Worm (Caenorhabditis elegans) whole organism, mixed stage, embryonic: ENCODE results near the gene thoc-7.
A peak's percentile ranks its signal among the peaks of the same experiment; 100 is the strongest.

Experiments
- M03D4.4 ChIP-seq: sonication (generic microtip); optimal IDR thresholded peaks from 2 replicates; lab custom pipeline; 2017; ENCODE audit warnings: mild to moderate bottlenecking, missing genetic modification characterization, missing compliant biosample characterization
- blmp-1 ChIP-seq: fragments of 150-350 bp; optimal IDR thresholded peaks from 2 replicates; lab custom pipeline; 2014; ENCODE audit warnings: missing biosample characterization, missing genetic modification characterization
- ceh-39 ChIP-seq: fragments of 150-350 bp; optimal IDR thresholded peaks from 2 replicates; lab custom pipeline; 2014; ENCODE audit warnings: missing biosample characterization, missing genetic modification characterization
- ceh-43 ChIP-seq: fragments of 200-800 bp; sonication (Bioruptor generic); optimal IDR thresholded peaks from 2 replicates; lab custom pipeline; 2018; ENCODE audit warnings: mild to moderate bottlenecking, missing genetic modification characterization, moderate library complexity, missing compliant biosample characterization
- ceh-83 ChIP-seq: fragments of 200-800 bp; sonication (Bioruptor generic); optimal IDR thresholded peaks from 2 replicates; lab custom pipeline; 2018; ENCODE audit warnings: mild to moderate bottlenecking, missing genetic modification characterization, missing compliant biosample characterization
- ces-1 ChIP-seq: fragments of 150-350 bp; optimal IDR thresholded peaks from 2 replicates; lab custom pipeline; 2014; ENCODE audit warnings: missing biosample characterization, missing genetic modification reagents, missing genetic modification characterization
- cnd-1 ChIP-seq: fragments of 200-800 bp; sonication (Bioruptor generic); optimal IDR thresholded peaks from 2 replicates; lab custom pipeline; 2018; ENCODE audit warnings: mild to moderate bottlenecking, missing genetic modification characterization, missing compliant biosample characterization
- drap-1 ChIP-seq: fragments of 200-800 bp; sonication (Bioruptor generic); optimal IDR thresholded peaks from 3 replicates; lab custom pipeline; 2018; ENCODE audit warnings: mild to moderate bottlenecking, missing genetic modification characterization, missing compliant biosample characterization
- elt-1 ChIP-seq: sonication (generic microtip); optimal IDR thresholded peaks from 2 replicates; lab custom pipeline; 2017; ENCODE audit warnings: missing genetic modification characterization, mild to moderate bottlenecking, missing compliant biosample characterization, antibody characterized with exemption, moderate library complexity, borderline replicate concordance; ENCODE audit not compliant: insufficient read depth
- elt-3 ChIP-seq: fragments of 150-350 bp; optimal IDR thresholded peaks from 2 replicates; lab custom pipeline; 2014; ENCODE audit warnings: missing biosample characterization, missing genetic modification characterization
- ham-2 ChIP-seq: fragments of 200-800 bp; sonication (Bioruptor generic); optimal IDR thresholded peaks from 2 replicates; lab custom pipeline; 2018; ENCODE audit warnings: mild to moderate bottlenecking, missing genetic modification characterization, missing compliant biosample characterization
- hlh-1 ChIP-seq: fragments of 150-350 bp; optimal IDR thresholded peaks from 2 replicates; lab custom pipeline; 2014; ENCODE audit warnings: missing biosample characterization, missing genetic modification reagents, missing genetic modification characterization
- lin-13 ChIP-seq: fragments of 150-350 bp; optimal IDR thresholded peaks from 2 replicates; lab custom pipeline; 2014; ENCODE audit warnings: missing biosample characterization, missing genetic modification characterization
- lin-32 ChIP-seq: fragments of 200-800 bp; sonication (Bioruptor generic); optimal IDR thresholded peaks from 2 replicates; lab custom pipeline; 2018; ENCODE audit warnings: mild to moderate bottlenecking, missing genetic modification characterization, missing compliant biosample characterization
- lsy-2 ChIP-seq: fragments of 150-350 bp; optimal IDR thresholded peaks from 2 replicates; lab custom pipeline; 2014; ENCODE audit warnings: missing biosample characterization, missing genetic modification characterization
- mep-1 ChIP-seq: fragments of 150-350 bp; optimal IDR thresholded peaks from 2 replicates; lab custom pipeline; 2017; ENCODE audit warnings: missing biosample characterization, missing genetic modification reagents, missing genetic modification characterization, inconsistent platforms
- mls-2 ChIP-seq: sonication (generic microtip); optimal IDR thresholded peaks from 2 replicates; lab custom pipeline; 2016; ENCODE audit warnings: mild to moderate bottlenecking, missing genetic modification characterization, moderate library complexity, missing compliant biosample characterization
- nhr-12 ChIP-seq: fragments of 150-350 bp; optimal IDR thresholded peaks from 2 replicates; lab custom pipeline; 2014; ENCODE audit warnings: missing biosample characterization, missing genetic modification characterization
- nhr-2 ChIP-seq: fragments of 150-350 bp; optimal IDR thresholded peaks from 2 replicates; lab custom pipeline; 2014; ENCODE audit warnings: missing biosample characterization, missing genetic modification characterization
- nhr-237 ChIP-seq: fragments of 150-350 bp; optimal IDR thresholded peaks from 2 replicates; lab custom pipeline; 2014; ENCODE audit warnings: missing biosample characterization, missing genetic modification characterization
- nhr-76 ChIP-seq: sonication (generic microtip); optimal IDR thresholded peaks from 2 replicates; lab custom pipeline; 2017; ENCODE audit warnings: missing biosample characterization, missing genetic modification characterization
- pha-4 ChIP-seq: fragments of 150-350 bp; optimal IDR thresholded peaks from 2 replicates; lab custom pipeline; 2018; ENCODE audit warnings: missing biosample characterization, missing genetic modification reagents, missing genetic modification characterization
- sem-2 ChIP-seq: fragments of 200-800 bp; sonication (Bioruptor generic); optimal IDR thresholded peaks from 2 replicates; lab custom pipeline; 2018; ENCODE audit warnings: mild to moderate bottlenecking, missing genetic modification characterization, missing compliant biosample characterization
- sptf-1 ChIP-seq: sonication (generic microtip); optimal IDR thresholded peaks from 2 replicates; lab custom pipeline; 2017; ENCODE audit warnings: mild to moderate bottlenecking, missing genetic modification characterization, moderate library complexity, missing compliant biosample characterization
- tbx-8 ChIP-seq: fragments of 200-800 bp; sonication (Bioruptor generic); optimal IDR thresholded peaks from 2 replicates; lab custom pipeline; 2018; ENCODE audit warnings: mild to moderate bottlenecking, missing genetic modification characterization, moderate library complexity, missing compliant biosample characterization
- unc-120 ChIP-seq: sonication (generic microtip); optimal IDR thresholded peaks from 2 replicates; lab custom pipeline; 2017; ENCODE audit warnings: missing genetic modification characterization, missing compliant biosample characterization; ENCODE audit not compliant: poor library complexity, severe bottlenecking
- unc-39 ChIP-seq: fragments of 150-350 bp; optimal IDR thresholded peaks from 2 replicates; lab custom pipeline; 2014; ENCODE audit warnings: missing biosample characterization, missing genetic modification characterization
- unc-62 ChIP-seq: fragments of 150-350 bp; optimal IDR thresholded peaks from 2 replicates; lab custom pipeline; 2014; ENCODE audit warnings: missing biosample characterization, missing genetic modification reagents, missing genetic modification characterization
- ztf-11 ChIP-seq: fragments of 150-350 bp; optimal IDR thresholded peaks from 2 replicates; lab custom pipeline; 2014; ENCODE audit warnings: missing biosample characterization, missing genetic modification characterization

thoc-7 gene

DNA sequence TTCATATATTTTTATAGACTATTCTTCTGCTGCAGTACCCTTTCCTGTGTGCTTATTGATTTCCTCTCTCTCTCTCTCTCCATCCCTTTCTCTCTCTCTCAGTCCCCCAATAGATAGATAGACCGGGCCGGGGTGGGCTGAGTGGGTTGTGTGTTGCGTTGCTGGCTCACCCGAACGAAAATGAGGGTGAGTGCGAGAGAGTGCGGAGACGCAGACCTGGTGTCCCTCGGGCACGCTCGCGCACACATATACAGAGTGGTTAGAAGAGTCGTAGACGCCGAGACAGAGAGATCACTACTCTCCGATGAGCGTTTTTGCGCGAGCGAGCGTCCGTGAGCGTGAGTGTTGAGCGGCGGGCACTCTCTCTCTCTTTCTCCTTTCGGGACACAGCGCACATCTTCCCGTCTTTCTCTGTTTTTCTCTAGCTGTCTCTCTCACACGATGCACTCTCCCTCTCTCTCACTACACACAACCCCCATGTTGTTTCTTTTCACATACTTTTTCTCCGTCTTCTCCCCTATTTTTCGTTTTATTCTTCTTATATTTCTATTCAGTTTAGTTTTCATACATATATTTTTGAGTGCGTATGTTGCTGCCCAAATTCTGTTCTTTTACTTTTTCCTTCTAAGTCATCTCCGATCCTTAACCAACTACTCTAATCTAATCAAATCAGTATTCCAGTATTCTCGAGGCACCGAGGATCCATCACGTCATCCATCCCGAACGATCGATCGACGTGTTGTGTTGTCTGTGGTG is 5.1 kb downstream of the thoc-7 start, which contains the start of gene lin-66:
Gene lin-66, plus strand, starts transcription at position 672 of the 756 bp plus-strand sequence.
- TF ChIP-seq ceh-83 (GFP tag; lab: Kevin White, UChicago) (no peak), lin-13 (tag; lab: Kevin White, UChicago) (peak; percentile 74), hlh-1 (tag; lab: Kevin White, UChicago) (peak; percentile 9), tbx-8 (GFP tag; lab: Kevin White, UChicago) (peak; percentile 44), unc-62 (GFP tag; lab: Kevin White, UChicago) (peak; percentile 66), elt-1 (no peak), M03D4.4 (tag; lab: Kevin White, UChicago) (peak; percentile 70), nhr-76 (tag; lab: Kevin White, UChicago) (no peak), lsy-2 (no peak), blmp-1 (no peak), ham-2 (GFP tag; lab: Kevin White, UChicago) (peak; percentile 74), unc-120 (peak; percentile 98), nhr-12 (tag; lab: Kevin White, UChicago) (no peak), ztf-11 (tag; lab: Kevin White, UChicago) (peak; percentile 46), unc-39 (tag; lab: Kevin White, UChicago) (peak; percentile 31), sem-2 (GFP tag; lab: Kevin White, UChicago) (no peak), elt-3 (tag; lab: Kevin White, UChicago) (no peak), ces-1 (GFP tag; lab: Kevin White, UChicago) (peak; percentile 42), drap-1 (GFP tag; lab: Kevin White, UChicago) (peak; percentile 81), pha-4 (tag; lab: Kevin White, UChicago) (peak; percentile 95), mep-1 (tag; lab: Kevin White, UChicago) (peak; percentile 49), mls-2 (tag; lab: Kevin White, UChicago) (peak; percentile 86), lin-32 (GFP tag; lab: Kevin White, UChicago) (no peak), nhr-237 (peak; percentile 55), sptf-1 (peak; percentile 84), ceh-39 (peak; percentile 49), cnd-1 (tag; lab: Kevin White, UChicago) (peak; percentile 37)

DNA sequence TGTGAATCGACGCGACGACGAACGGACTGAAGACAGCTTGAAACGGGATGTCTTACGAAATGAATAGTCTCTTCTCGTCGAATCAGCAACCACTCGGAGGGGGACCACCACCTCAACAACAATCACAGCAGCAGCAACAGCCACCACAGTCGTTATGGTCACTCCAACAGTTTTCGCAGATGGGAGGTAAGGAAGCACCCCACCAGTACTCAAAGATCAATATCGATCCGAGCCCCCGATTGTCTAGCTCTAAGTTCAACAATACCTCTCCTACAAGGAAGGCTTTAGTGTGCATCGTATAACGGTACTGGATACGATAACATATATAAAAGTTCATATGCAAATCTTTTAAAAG is 5.6 kb downstream of the thoc-7 start:
- TF ChIP-seq ceh-43, result no peak
- TF ChIP-seq drap-1 (GFP tag; lab: Kevin White, UChicago), result no peak
- TF ChIP-seq sptf-1, result no peak
- no peak for TF ChIP-seq tbx-8 (GFP tag; lab: Kevin White, UChicago)
- no peak for TF ChIP-seq lin-13 (tag; lab: Kevin White, UChicago)
- TF ChIP-seq sem-2 (GFP tag; lab: Kevin White, UChicago), result no peak
- TF ChIP-seq, all 35 proteins: peak for 0

DNA sequence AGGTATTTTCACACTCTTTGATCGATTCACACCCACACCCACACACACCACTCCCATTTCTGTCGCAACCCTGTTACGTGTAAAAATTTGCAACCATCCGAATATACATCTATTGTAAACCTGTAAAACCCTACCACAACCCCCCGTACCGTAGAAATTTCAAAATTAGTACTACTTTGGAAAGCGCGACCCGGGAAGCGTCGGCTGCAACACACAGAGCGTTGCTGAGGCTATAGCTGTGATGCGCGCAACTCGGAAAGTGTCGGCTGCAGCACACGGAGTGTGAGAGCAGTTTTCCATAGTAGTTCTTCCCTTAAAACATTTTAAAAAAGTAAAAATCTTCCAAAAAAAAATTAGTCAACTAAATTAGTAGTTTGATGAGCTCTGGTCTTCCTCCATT is 10.6 kb downstream of the thoc-7 start:
- TF ChIP-seq lin-13 (tag; lab: Kevin White, UChicago) (no peak), sem-2 (GFP tag; lab: Kevin White, UChicago) (peak; percentile 20), lin-32 (GFP tag; lab: Kevin White, UChicago) (no peak), lsy-2 (no peak)
- TF ChIP-seq, all 35 proteins: peak for 1

DNA sequence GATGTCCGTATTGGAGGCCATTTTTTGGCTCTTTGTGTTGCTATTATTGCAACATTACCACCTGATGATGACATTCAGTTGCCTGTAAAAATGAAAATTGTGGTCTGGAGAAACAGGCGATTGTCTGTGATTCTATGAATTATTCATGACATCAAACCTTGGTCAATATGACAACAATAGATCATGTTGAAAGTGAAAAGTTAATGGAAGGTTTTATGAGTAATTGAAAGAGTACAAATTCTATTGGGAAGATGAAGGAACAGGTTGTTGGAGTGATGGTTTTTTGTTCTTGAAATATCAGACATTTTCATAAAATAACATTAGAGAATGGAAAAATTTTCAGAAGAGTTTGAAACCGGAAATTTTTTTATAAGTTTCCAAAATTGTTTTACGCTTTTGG is 20.2 kb downstream of the thoc-7 start, which contains the start of gene Y37A1A.3:
Gene Y37A1A.3, minus strand, starts transcription at position 101 of the 400 bp plus-strand sequence.
- no peak for TF ChIP-seq mep-1 (tag; lab: Kevin White, UChicago)
- no peak for TF ChIP-seq nhr-12 (tag; lab: Kevin White, UChicago)
- no peak for TF ChIP-seq cnd-1 (tag; lab: Kevin White, UChicago)
- no peak for TF ChIP-seq M03D4.4 (tag; lab: Kevin White, UChicago)
- no peak for TF ChIP-seq ces-1 (GFP tag; lab: Kevin White, UChicago)
- no peak for TF ChIP-seq elt-3 (tag; lab: Kevin White, UChicago)
- no peak for TF ChIP-seq drap-1 (GFP tag; lab: Kevin White, UChicago)
- TF ChIP-seq elt-1, result no peak
- no peak for TF ChIP-seq unc-120

DNA sequence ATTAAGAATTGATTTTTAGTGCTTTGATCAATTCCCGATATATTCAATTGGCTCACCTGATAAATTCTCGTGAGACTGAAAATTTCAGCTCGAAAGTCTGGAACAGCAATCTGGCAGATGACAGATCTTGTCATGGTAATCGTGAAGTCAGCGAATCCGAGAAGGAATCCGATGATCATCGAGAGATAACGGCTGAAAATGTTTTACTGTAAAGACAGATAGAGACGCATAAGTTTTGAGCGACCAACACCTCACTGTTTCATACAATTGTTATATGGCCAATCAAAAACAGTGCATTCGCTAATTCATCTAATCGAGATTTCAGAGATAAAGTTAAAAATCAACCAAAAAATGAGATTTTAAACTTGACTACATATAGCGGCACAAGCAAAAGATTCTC is 23.8 kb downstream of the thoc-7 start:
- no peak for TF ChIP-seq nhr-237
- TF ChIP-seq ceh-43, result no peak
- no peak for TF ChIP-seq nhr-2
- TF ChIP-seq sptf-1, result no peak
